Fruit fly (Drosophila melanogaster) whole organism, embryonic: ENCODE measurements around the gene sinu.

ENCODE experiments used
- CG18764 ChIP-seq: fragments of 200-800 bp; sonication (Bioruptor generic); optimal IDR thresholded peaks from 3 replicates; lab custom pipeline; 2016; ENCODE audit warnings: missing biosample characterization, missing genetic modification characterization
- CG4360 ChIP-seq: fragments of 200-800 bp; sonication (Bioruptor generic); IDR thresholded peaks from 2 replicates; pipeline ENCODE4 v1.3.6; 2022; ENCODE audit warnings: missing biosample characterization, missing genetic modification characterization
- CG9876 ChIP-seq: fragments of 200-800 bp; sonication (Bioruptor generic); optimal IDR thresholded peaks from 2 replicates; lab custom pipeline; 2016; ENCODE audit warnings: missing biosample characterization, missing genetic modification characterization
- CTCF ChIP-seq: fragments of 200-800 bp; sonication (Bioruptor generic); optimal IDR thresholded peaks from 2 replicates; lab custom pipeline; 2017; ENCODE audit warnings: missing biosample characterization, mild to moderate bottlenecking, missing genetic modification characterization, moderate library complexity
- MTF-1 ChIP-seq: fragments of 200-800 bp; sonication (Bioruptor generic); optimal IDR thresholded peaks from 2 replicates; lab custom pipeline; 2018; ENCODE audit warnings: missing biosample characterization, mild to moderate bottlenecking, missing genetic modification characterization, borderline replicate concordance
- Neu2 ChIP-seq: fragments of 200-800 bp; sonication (Bioruptor generic); optimal IDR thresholded peaks from 3 replicates; lab custom pipeline; 2016; ENCODE audit warnings: missing biosample characterization, missing genetic modification characterization, borderline replicate concordance
- fru ChIP-seq: fragments of >200 bp; optimal IDR thresholded peaks from 2 replicates; lab custom pipeline; 2017
- p53 ChIP-seq: fragments of 200-800 bp; sonication (Bioruptor generic); optimal IDR thresholded peaks from 2 replicates; lab custom pipeline; 2016; ENCODE audit warnings: missing biosample characterization, missing genetic modification characterization
- tll ChIP-seq, 2 experiments: fragments of 200-800 bp in 1 of 2; fragments of >200 bp in 1 of 2; sonication (Bioruptor generic) in 1 of 2; optimal IDR thresholded peaks; 2 replicates each; lab custom pipeline; 2017 to 2019; ENCODE audit warnings: missing biosample characterization in 2 of 2, missing genetic modification characterization in 2 of 2, mild to moderate bottlenecking in 1 of 2, moderate library complexity in 1 of 2

dm6 chr3L:5576543-5576942, 15.1 kb upstream of the sinu start:
- TF ChIP-seq CTCF (GFP tag; lab: Kevin White, UChicago) (no peak), CG4360 (no peak), p53 (GFP tag; lab: Kevin White, UChicago) (no peak), CG9876 (GFP tag; lab: Kevin White, UChicago) (no peak), CG18764 (GFP tag; lab: Kevin White, UChicago) (no peak), tll (GFP tag; optimal IDR thresholded peaks at IDR 0.05; lab: Kevin White, UChicago) (no peak), Neu2 (GFP tag; lab: Kevin White, UChicago) (no peak), fru (lab: Kevin White, UChicago) (no peak), MTF-1 (GFP tag; lab: Kevin White, UChicago) (no peak)
